Fruit fly (Drosophila melanogaster) whole organism, embryonic: ENCODE data around the gene Tcs6.

Source experiments
- Awh ChIP-seq: fragments of 200-800 bp; sonication (Bioruptor generic); IDR thresholded peaks from 2 replicates; pipeline ENCODE4, ENCODE4 v1.3.6; 2022; ENCODE audit warnings: missing biosample characterization, missing genetic modification characterization
- BEAF-32 ChIP-seq: fragments of 200-800 bp; sonication (Bioruptor generic); optimal IDR thresholded peaks from 3 replicates; lab custom pipeline; 2017; ENCODE audit warnings: missing biosample characterization, missing genetic modification characterization, mild to moderate bottlenecking, moderate library complexity, missing genetic modification reagents
- BtbVII ChIP-seq: fragments of 200-800 bp; sonication (Bioruptor generic); optimal IDR thresholded peaks from 3 replicates; lab custom pipeline; 2017; ENCODE audit warnings: missing biosample characterization, mild to moderate bottlenecking, missing genetic modification characterization
- CG10462 ChIP-seq: fragments of 200-800 bp; sonication (Bioruptor generic); optimal IDR thresholded peaks from 2 replicates; lab custom pipeline; 2016; ENCODE audit warnings: missing biosample characterization, missing genetic modification characterization
- CG10565 ChIP-seq: fragments of 200-800 bp; sonication (Bioruptor generic); optimal IDR thresholded peaks from 3 replicates; lab custom pipeline; 2016; ENCODE audit warnings: missing biosample characterization, mild to moderate bottlenecking, missing genetic modification characterization
- CG12744 ChIP-seq: fragments of 200-800 bp; sonication (Bioruptor generic); optimal IDR thresholded peaks from 2 replicates; lab custom pipeline; 2016; ENCODE audit warnings: missing biosample characterization, missing genetic modification characterization
- CG12769 ChIP-seq: fragments of 200-800 bp; sonication (Bioruptor generic); optimal IDR thresholded peaks from 2 replicates; lab custom pipeline; 2019; ENCODE audit warnings: missing biosample characterization, mild to moderate bottlenecking, missing genetic modification characterization, moderate library complexity
- CG13123 ChIP-seq: fragments of 200-800 bp; sonication (Bioruptor generic); optimal IDR thresholded peaks from 2 replicates; lab custom pipeline; 2016; ENCODE audit warnings: missing biosample characterization, missing genetic modification characterization
- CG13287 ChIP-seq: fragments of 200-800 bp; sonication (Bioruptor generic); IDR thresholded peaks from 2 replicates; pipeline ENCODE4 v1.3.6; 2022; ENCODE audit warnings: missing biosample characterization, missing genetic modification characterization; ENCODE audit not compliant: partially characterized antibody
- CG13424 ChIP-seq: fragments of 200-800 bp; sonication (Bioruptor generic); optimal IDR thresholded peaks from 2 replicates; lab custom pipeline; 2019; ENCODE audit warnings: missing biosample characterization, mild to moderate bottlenecking, missing genetic modification characterization, moderate library complexity
- CG14710 ChIP-seq: fragments of 200-800 bp; sonication (Bioruptor generic); optimal IDR thresholded peaks from 3 replicates; lab custom pipeline; 2019; ENCODE audit warnings: missing biosample characterization, mild to moderate bottlenecking, missing genetic modification characterization, moderate library complexity
- CG15073 ChIP-seq: fragments of 200-800 bp; sonication (Bioruptor generic); optimal IDR thresholded peaks from 2 replicates; lab custom pipeline; 2016; ENCODE audit warnings: missing biosample characterization, missing genetic modification characterization
- CG1603 ChIP-seq: fragments of 200-800 bp; sonication (Bioruptor generic); optimal IDR thresholded peaks from 2 replicates; lab custom pipeline; 2019; ENCODE audit warnings: missing biosample characterization, mild to moderate bottlenecking, missing genetic modification characterization, moderate library complexity
- CG16779 ChIP-seq: fragments of 200-800 bp; sonication (Bioruptor generic); IDR thresholded peaks from 2 replicates; pipeline ENCODE4 v1.3.6; 2022; ENCODE audit warnings: missing biosample characterization, missing genetic modification characterization
- CG18262 ChIP-seq: fragments of 200-800 bp; optimal IDR thresholded peaks from 3 replicates; lab custom pipeline; 2019; ENCODE audit warnings: missing biosample characterization, mild to moderate bottlenecking, missing genetic modification characterization, moderate library complexity
- CG2199 ChIP-seq: fragments of 200-800 bp; sonication (Bioruptor generic); IDR thresholded peaks from 3 replicates; pipeline ENCODE4 v1.3.6; 2022; ENCODE audit warnings: missing biosample characterization, missing genetic modification characterization
- CG4328 ChIP-seq: fragments of 200-800 bp; sonication (Bioruptor generic); optimal IDR thresholded peaks from 3 replicates; lab custom pipeline; 2017; ENCODE audit warnings: missing biosample characterization, missing genetic modification reagents, missing genetic modification characterization
- Dip2 ChIP-seq: fragments of 200-800 bp; sonication (Bioruptor generic); IDR thresholded peaks from 2 replicates; pipeline ENCODE4 v1.3.6; 2022; ENCODE audit warnings: missing biosample characterization, missing genetic modification characterization
- Dip3 ChIP-seq: fragments of 200-800 bp; sonication (Bioruptor generic); optimal IDR thresholded peaks from 3 replicates; lab custom pipeline; 2016; ENCODE audit warnings: missing biosample characterization, missing genetic modification characterization
- Dref ChIP-seq: fragments of 200-800 bp; sonication (Bioruptor generic); IDR thresholded peaks from 2 replicates; pipeline ENCODE4 v1.3.6; 2022; ENCODE audit warnings: missing biosample characterization, missing genetic modification characterization
- H2.0 ChIP-seq: fragments of 200-800 bp; sonication (Bioruptor generic); IDR thresholded peaks from 2 replicates; pipeline ENCODE4 v1.3.6; 2022; ENCODE audit warnings: missing biosample characterization, missing genetic modification characterization
- Hey ChIP-seq: fragments of 200-800 bp; sonication (Bioruptor generic); optimal IDR thresholded peaks from 3 replicates; lab custom pipeline; 2018; ENCODE audit warnings: missing biosample characterization, mild to moderate bottlenecking, missing genetic modification characterization
- HmgD ChIP-seq: fragments of 200-800 bp; sonication (Bioruptor generic); optimal IDR thresholded peaks from 3 replicates; lab custom pipeline; 2016; ENCODE audit warnings: missing biosample characterization, missing genetic modification characterization
- HmgZ ChIP-seq: fragments of 200-800 bp; sonication (Bioruptor generic); optimal IDR thresholded peaks from 2 replicates; lab custom pipeline; 2018; ENCODE audit warnings: missing biosample characterization, mild to moderate bottlenecking, missing genetic modification characterization
- Hr3 ChIP-seq: fragments of 200-800 bp; sonication (Bioruptor generic); optimal IDR thresholded peaks from 3 replicates; lab custom pipeline; 2016; ENCODE audit warnings: missing biosample characterization, missing genetic modification characterization
- Lhr ChIP-seq: fragments of 200-800 bp; sonication (Bioruptor generic); optimal IDR thresholded peaks from 3 replicates; lab custom pipeline; 2017; ENCODE audit warnings: mild to moderate bottlenecking, missing biosample characterization, missing genetic modification reagents, missing genetic modification characterization
- Mad ChIP-seq: fragments of 200-800 bp; sonication (Bioruptor generic); optimal IDR thresholded peaks from 2 replicates; lab custom pipeline; 2016; ENCODE audit warnings: missing biosample characterization, missing genetic modification characterization
- Mes4 ChIP-seq: fragments of 200-800 bp; sonication (Bioruptor generic); optimal IDR thresholded peaks from 2 replicates; lab custom pipeline; 2016; ENCODE audit warnings: missing biosample characterization, missing genetic modification characterization
- Xrp1 ChIP-seq: fragments of 200-800 bp; sonication (Bioruptor generic); IDR thresholded peaks from 2 replicates; pipeline ENCODE4 v1.3.6; 2022; ENCODE audit warnings: missing biosample characterization, missing genetic modification characterization
- btn ChIP-seq: fragments of 200-800 bp; sonication (Bioruptor generic); optimal IDR thresholded peaks from 2 replicates; lab custom pipeline; 2016; ENCODE audit warnings: missing biosample characterization, missing genetic modification characterization
- dati ChIP-seq: fragments of 200-800 bp; sonication (Bioruptor generic); IDR thresholded peaks from 2 replicates; pipeline ENCODE4 v1.3.6; 2022; ENCODE audit warnings: missing biosample characterization, missing genetic modification characterization
- dm ChIP-seq: fragments of 200-800 bp; sonication (Bioruptor generic); optimal IDR thresholded peaks from 3 replicates; lab custom pipeline; 2016; ENCODE audit warnings: missing biosample characterization, missing genetic modification characterization
- en ChIP-seq: fragments of 200-800 bp; sonication (Bioruptor generic); optimal IDR thresholded peaks from 2 replicates; lab custom pipeline; 2016; ENCODE audit warnings: missing biosample characterization, missing genetic modification characterization
- gfzf ChIP-seq: fragments of 200-800 bp; sonication (Bioruptor generic); optimal IDR thresholded peaks from 2 replicates; lab custom pipeline; 2016; ENCODE audit warnings: missing biosample characterization, mild to moderate bottlenecking, missing genetic modification characterization, moderate library complexity
- gsb ChIP-seq: fragments of 200-800 bp; sonication (Bioruptor generic); IDR thresholded peaks from 2 replicates; pipeline ENCODE4 v1.3.6; 2022; ENCODE audit warnings: missing biosample characterization, missing genetic modification characterization
- gsb-n ChIP-seq: fragments of 200-800 bp; sonication (Bioruptor generic); optimal IDR thresholded peaks from 3 replicates; lab custom pipeline; 2018; ENCODE audit warnings: missing biosample characterization, mild to moderate bottlenecking, missing genetic modification characterization
- gt ChIP-seq: fragments of 200-800 bp; sonication (Bioruptor generic); IDR thresholded peaks from 2 replicates; pipeline ENCODE4 v1.3.6; 2022; ENCODE audit warnings: missing biosample characterization, missing genetic modification characterization
- lbe ChIP-seq: fragments of 200-800 bp; sonication (Bioruptor generic); optimal IDR thresholded peaks from 2 replicates; lab custom pipeline; 2016; ENCODE audit warnings: missing biosample characterization, mild to moderate bottlenecking, missing genetic modification characterization
- lilli ChIP-seq: fragments of 200-800 bp; sonication (Bioruptor generic); optimal IDR thresholded peaks from 3 replicates; lab custom pipeline; 2016; ENCODE audit warnings: missing biosample characterization, missing genetic modification characterization
- nerfin-1 ChIP-seq: fragments of 200-800 bp; sonication (Bioruptor generic); optimal IDR thresholded peaks from 3 replicates; lab custom pipeline; 2019; ENCODE audit warnings: missing biosample characterization, mild to moderate bottlenecking, missing genetic modification characterization, moderate library complexity
- nmo ChIP-seq: fragments of 200-800 bp; sonication (Bioruptor generic); optimal IDR thresholded peaks from 2 replicates; lab custom pipeline; 2018; ENCODE audit warnings: missing biosample characterization, mild to moderate bottlenecking, missing genetic modification characterization, moderate library complexity
- peb ChIP-seq: fragments of 200-800 bp; sonication (Bioruptor generic); IDR thresholded peaks from 2 replicates; pipeline ENCODE4 v1.3.6; 2022; ENCODE audit warnings: missing biosample characterization, missing genetic modification characterization
- pfk ChIP-seq: fragments of 200-800 bp; sonication (Bioruptor generic); optimal IDR thresholded peaks from 2 replicates; lab custom pipeline; 2018; ENCODE audit warnings: missing biosample characterization, mild to moderate bottlenecking, missing genetic modification characterization, moderate library complexity
- phol ChIP-seq: fragments of 200-800 bp; sonication (Bioruptor generic); optimal IDR thresholded peaks from 3 replicates; lab custom pipeline; 2018; ENCODE audit warnings: missing biosample characterization, mild to moderate bottlenecking, missing genetic modification characterization, moderate library complexity
- sd ChIP-seq: fragments of 200-800 bp; sonication (Bioruptor generic); optimal IDR thresholded peaks from 3 replicates; lab custom pipeline; 2018; ENCODE audit warnings: missing biosample characterization, mild to moderate bottlenecking, missing genetic modification characterization, moderate library complexity
- shn ChIP-seq: fragments of 200-800 bp; sonication (Bioruptor generic); optimal IDR thresholded peaks from 3 replicates; lab custom pipeline; 2016; ENCODE audit warnings: missing biosample characterization, missing genetic modification characterization
- sima ChIP-seq: fragments of 200-800 bp; sonication (Bioruptor generic); optimal IDR thresholded peaks from 2 replicates; lab custom pipeline; 2016; ENCODE audit warnings: missing biosample characterization, missing genetic modification characterization
- sob ChIP-seq: fragments of 200-800 bp; sonication (Bioruptor generic); IDR thresholded peaks from 2 replicates; pipeline ENCODE4 v1.3.6; 2022; ENCODE audit warnings: missing biosample characterization, missing genetic modification characterization
- tx ChIP-seq: fragments of 200-800 bp; sonication (Bioruptor generic); optimal IDR thresholded peaks from 2 replicates; lab custom pipeline; 2016; ENCODE audit warnings: missing biosample characterization, missing genetic modification characterization

Tcs6 gene

DNA sequence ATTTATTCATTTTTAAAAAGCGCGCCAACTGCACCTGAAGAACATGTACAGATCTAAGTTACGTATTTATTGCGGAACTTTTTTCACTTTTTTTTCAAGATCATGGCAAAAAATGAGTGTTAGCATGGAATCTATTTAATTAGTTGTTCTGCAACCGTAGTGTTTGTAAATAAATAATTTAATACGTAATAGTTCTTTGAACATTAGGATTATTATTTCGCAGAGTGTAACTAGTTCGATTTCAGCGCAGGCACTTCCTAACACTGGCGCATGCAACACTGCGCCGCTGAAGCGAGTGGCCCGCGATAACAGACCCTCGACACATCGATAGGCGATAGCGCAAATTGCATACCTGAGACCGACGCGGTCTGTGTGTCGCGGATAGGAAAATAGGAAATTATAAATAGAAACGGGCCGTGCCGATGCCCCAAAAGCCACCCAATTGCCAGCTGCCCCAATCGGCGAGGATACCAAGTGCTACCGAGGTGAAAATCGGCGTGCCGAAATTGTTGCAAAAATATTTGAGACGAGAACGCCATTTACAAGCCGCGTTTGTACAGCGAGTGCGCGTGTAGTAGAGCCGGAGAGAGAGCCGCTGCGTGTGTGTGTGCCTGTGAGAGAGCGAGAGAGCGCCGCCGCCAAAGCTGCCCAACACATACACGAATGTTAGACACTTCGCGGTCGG, 16.5 kb downstream of the Tcs6 start, which contains the start of gene gro (continued):
- TF ChIP-seq Mes4 (GFP tag; lab: Kevin White, UChicago): peak; percentile 50
- TF ChIP-seq gsb (GFP tag; lab: Robert Waterston, UW): peak; percentile 29; the same call in 1 of the 2 replicates
- peak; percentile 83 for TF ChIP-seq HmgZ (tag; lab: Kevin White, UChicago)
- peak; percentile 91 for TF ChIP-seq sob (GFP tag; lab: Robert Waterston, UW)
- peak; percentile 68 for TF ChIP-seq HmgD (GFP tag; lab: Kevin White, UChicago)
- TF ChIP-seq CG13287 (GFP tag; lab: Robert Waterston, UW): peak; percentile 83
- no peak for TF ChIP-seq Dip2 (GFP tag; lab: Robert Waterston, UW)
- TF ChIP-seq Awh (GFP tag; lab: Robert Waterston, UW): no peak; the same call in 1 of the 2 replicates
- peak; percentile 84 for TF ChIP-seq CG14710 (tag; lab: Kevin White, UChicago)
- no peak for TF ChIP-seq nerfin-1
- TF ChIP-seq Lhr (GFP tag; lab: Kevin White, UChicago): peak; percentile 84
- peak; percentile 68 for TF ChIP-seq Hr3
- TF ChIP-seq CG10565 (GFP tag; lab: Kevin White, UChicago): no peak
- peak; percentile 65 for TF ChIP-seq CG13424 (tag; lab: Kevin White, UChicago)
- TF ChIP-seq btn: peak; percentile 36
- TF ChIP-seq Mad (GFP tag; lab: Kevin White, UChicago): peak; percentile 83
- TF ChIP-seq gfzf (GFP tag; lab: Kevin White, UChicago): peak; percentile 40
- TF ChIP-seq CG12744 (GFP tag; lab: Kevin White, UChicago): peak; percentile 65
- TF ChIP-seq BEAF-32: peak; percentile 74
- 0 out of 3 replicates have a peak, but pooled peaks have one; percentile 29 for TF ChIP-seq CG2199 (GFP tag; lab: Robert Waterston, UW)
- peak; percentile 76 for TF ChIP-seq Xrp1 (GFP tag; lab: Robert Waterston, UW)
- TF ChIP-seq sima: no peak
- peak; percentile 82 for TF ChIP-seq dm
- TF ChIP-seq pfk (GFP tag; lab: Kevin White, UChicago): peak; percentile 31
- TF ChIP-seq dati (GFP tag; lab: Robert Waterston, UW): no peak
- peak; percentile 39 for TF ChIP-seq en (GFP tag; lab: Kevin White, UChicago)
- peak; percentile 83 for TF ChIP-seq lilli (GFP tag; lab: Kevin White, UChicago)
- peak; percentile 46 for TF ChIP-seq tx
- TF ChIP-seq sd (tag; lab: Kevin White, UChicago): peak; percentile 45
- peak; percentile 27 for TF ChIP-seq BtbVII (GFP tag; lab: Kevin White, UChicago)
- peak; percentile 83 for TF ChIP-seq phol (tag; lab: Kevin White, UChicago)
- peak; percentile 87 for TF ChIP-seq CG1603 (tag; lab: Kevin White, UChicago)
- peak; percentile 63 for TF ChIP-seq gsb-n (tag; lab: Kevin White, UChicago)
- 0 out of 2 replicates have a peak, but pooled peaks have one; percentile 27 for TF ChIP-seq peb
- TF ChIP-seq CG15073 (GFP tag; lab: Kevin White, UChicago): no peak
- peak; percentile 51 for TF ChIP-seq CG18262 (tag; lab: Kevin White, UChicago)
- TF ChIP-seq shn (GFP tag; lab: Kevin White, UChicago): peak; percentile 64
- TF ChIP-seq lbe: peak; percentile 49
- TF ChIP-seq CG4328 (GFP tag; lab: Kevin White, UChicago): peak; percentile 30
- TF ChIP-seq nmo (GFP tag; lab: Kevin White, UChicago): peak; percentile 74
- TF ChIP-seq Dref (GFP tag; lab: Robert Waterston, UW): peak; percentile 99
- TF ChIP-seq CG10462 (GFP tag; lab: Kevin White, UChicago): peak; percentile 68
- peak; percentile 75 for TF ChIP-seq Dip3 (GFP tag; lab: Kevin White, UChicago)
- peak; percentile 52; the same call in 1 of the 2 replicates for TF ChIP-seq H2.0 (GFP tag; lab: Robert Waterston, UW)
- TF ChIP-seq CG16779 (GFP tag; lab: Robert Waterston, UW): peak; percentile 75; the same call in 1 of the 2 replicates
- TF ChIP-seq Hey (tag; lab: Kevin White, UChicago): peak; percentile 39
- peak; percentile 49 for TF ChIP-seq CG13123 (GFP tag; lab: Kevin White, UChicago)
- TF ChIP-seq gt (GFP tag; lab: Robert Waterston, UW): peak; percentile 47; the same call in 1 of the 2 replicates
- peak; percentile 78 for TF ChIP-seq CG12769 (tag; lab: Kevin White, UChicago)
